Worm (Caenorhabditis elegans) whole organism, mixed stage, embryonic: ENCODE data around the gene tsp-6.

Source experiments
- M03D4.4 ChIP-seq: sonication (generic microtip); optimal IDR thresholded peaks from 2 replicates; lab custom pipeline; 2017; ENCODE audit warnings: mild to moderate bottlenecking, missing genetic modification characterization, missing compliant biosample characterization
- blmp-1 ChIP-seq: fragments of 150-350 bp; optimal IDR thresholded peaks from 2 replicates; lab custom pipeline; 2014; ENCODE audit warnings: missing biosample characterization, missing genetic modification characterization
- ceh-43 ChIP-seq: fragments of 200-800 bp; sonication (Bioruptor generic); optimal IDR thresholded peaks from 2 replicates; lab custom pipeline; 2018; ENCODE audit warnings: mild to moderate bottlenecking, missing genetic modification characterization, moderate library complexity, missing compliant biosample characterization
- ces-1 ChIP-seq: fragments of 150-350 bp; optimal IDR thresholded peaks from 2 replicates; lab custom pipeline; 2014; ENCODE audit warnings: missing biosample characterization, missing genetic modification reagents, missing genetic modification characterization
- cnd-1 ChIP-seq: fragments of 200-800 bp; sonication (Bioruptor generic); optimal IDR thresholded peaks from 2 replicates; lab custom pipeline; 2018; ENCODE audit warnings: mild to moderate bottlenecking, missing genetic modification characterization, missing compliant biosample characterization
- drap-1 ChIP-seq: fragments of 200-800 bp; sonication (Bioruptor generic); optimal IDR thresholded peaks from 3 replicates; lab custom pipeline; 2018; ENCODE audit warnings: mild to moderate bottlenecking, missing genetic modification characterization, missing compliant biosample characterization
- elt-1 ChIP-seq: sonication (generic microtip); optimal IDR thresholded peaks from 2 replicates; lab custom pipeline; 2017; ENCODE audit warnings: missing genetic modification characterization, mild to moderate bottlenecking, missing compliant biosample characterization, antibody characterized with exemption, moderate library complexity, borderline replicate concordance; ENCODE audit not compliant: insufficient read depth
- elt-3 ChIP-seq: fragments of 150-350 bp; optimal IDR thresholded peaks from 2 replicates; lab custom pipeline; 2014; ENCODE audit warnings: missing biosample characterization, missing genetic modification characterization
- flh-1 ChIP-seq: fragments of 200-800 bp; sonication (Bioruptor generic); optimal IDR thresholded peaks from 2 replicates; lab custom pipeline; 2018; ENCODE audit warnings: mild to moderate bottlenecking, missing genetic modification characterization, moderate library complexity, missing compliant biosample characterization
- ham-2 ChIP-seq: fragments of 200-800 bp; sonication (Bioruptor generic); optimal IDR thresholded peaks from 2 replicates; lab custom pipeline; 2018; ENCODE audit warnings: mild to moderate bottlenecking, missing genetic modification characterization, missing compliant biosample characterization
- lin-13 ChIP-seq: fragments of 150-350 bp; optimal IDR thresholded peaks from 2 replicates; lab custom pipeline; 2014; ENCODE audit warnings: missing biosample characterization, missing genetic modification characterization
- lin-32 ChIP-seq: fragments of 200-800 bp; sonication (Bioruptor generic); optimal IDR thresholded peaks from 2 replicates; lab custom pipeline; 2018; ENCODE audit warnings: mild to moderate bottlenecking, missing genetic modification characterization, missing compliant biosample characterization
- lsy-2 ChIP-seq: fragments of 150-350 bp; optimal IDR thresholded peaks from 2 replicates; lab custom pipeline; 2014; ENCODE audit warnings: missing biosample characterization, missing genetic modification characterization
- mab-5 ChIP-seq: fragments of 150-350 bp; optimal IDR thresholded peaks from 2 replicates; lab custom pipeline; 2014; ENCODE audit warnings: missing biosample characterization, missing genetic modification characterization
- mep-1 ChIP-seq: fragments of 150-350 bp; optimal IDR thresholded peaks from 2 replicates; lab custom pipeline; 2017; ENCODE audit warnings: missing biosample characterization, missing genetic modification reagents, missing genetic modification characterization, inconsistent platforms
- mls-2 ChIP-seq: sonication (generic microtip); optimal IDR thresholded peaks from 2 replicates; lab custom pipeline; 2016; ENCODE audit warnings: mild to moderate bottlenecking, missing genetic modification characterization, moderate library complexity, missing compliant biosample characterization
- nhr-12 ChIP-seq: fragments of 150-350 bp; optimal IDR thresholded peaks from 2 replicates; lab custom pipeline; 2014; ENCODE audit warnings: missing biosample characterization, missing genetic modification characterization
- nhr-2 ChIP-seq: fragments of 150-350 bp; optimal IDR thresholded peaks from 2 replicates; lab custom pipeline; 2014; ENCODE audit warnings: missing biosample characterization, missing genetic modification characterization
- nhr-28 ChIP-seq: fragments of 150-350 bp; optimal IDR thresholded peaks from 2 replicates; lab custom pipeline; 2014; ENCODE audit warnings: missing biosample characterization, missing genetic modification characterization
- snpc-4 ChIP-seq: fragments of 150-350 bp; optimal IDR thresholded peaks from 2 replicates; lab custom pipeline; 2014; ENCODE audit warnings: missing biosample characterization, missing genetic modification characterization
- sptf-1 ChIP-seq: sonication (generic microtip); optimal IDR thresholded peaks from 2 replicates; lab custom pipeline; 2017; ENCODE audit warnings: mild to moderate bottlenecking, missing genetic modification characterization, moderate library complexity, missing compliant biosample characterization
- unc-120 ChIP-seq: sonication (generic microtip); optimal IDR thresholded peaks from 2 replicates; lab custom pipeline; 2017; ENCODE audit warnings: missing genetic modification characterization, missing compliant biosample characterization; ENCODE audit not compliant: poor library complexity, severe bottlenecking
- unc-39 ChIP-seq: fragments of 150-350 bp; optimal IDR thresholded peaks from 2 replicates; lab custom pipeline; 2014; ENCODE audit warnings: missing biosample characterization, missing genetic modification characterization
- unc-62 ChIP-seq: fragments of 150-350 bp; optimal IDR thresholded peaks from 2 replicates; lab custom pipeline; 2014; ENCODE audit warnings: missing biosample characterization, missing genetic modification reagents, missing genetic modification characterization
- zip-8 ChIP-seq: fragments of 150-350 bp; optimal IDR thresholded peaks from 2 replicates; lab custom pipeline; 2014; ENCODE audit warnings: missing biosample characterization, missing genetic modification characterization
- ztf-11 ChIP-seq: fragments of 150-350 bp; optimal IDR thresholded peaks from 2 replicates; lab custom pipeline; 2014; ENCODE audit warnings: missing biosample characterization, missing genetic modification characterization

tsp-6 gene

DNA sequence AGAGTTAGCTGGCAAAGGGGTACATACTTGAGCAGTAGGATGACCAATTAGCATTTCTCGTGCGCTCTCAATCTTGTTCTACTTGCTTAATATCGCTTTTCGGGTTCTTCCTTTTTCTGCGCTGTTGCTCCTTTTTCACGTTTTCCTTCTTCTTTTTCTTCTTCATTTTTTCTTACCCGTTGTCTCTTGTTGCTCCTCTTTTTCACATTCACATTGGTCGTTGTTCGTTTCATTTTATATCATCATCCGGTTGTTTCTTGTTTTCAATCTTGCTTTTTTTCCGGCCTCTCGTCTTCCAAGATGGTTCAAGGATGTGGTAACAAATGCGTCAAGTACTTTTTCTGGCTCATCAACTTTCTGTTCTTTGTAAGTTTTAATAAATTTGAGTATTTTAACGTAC lies at the start of gene tsp-6:
TSS of gene tsp-6 (plus strand) at position 301 of the 400 bp plus-strand sequence.
- TF ChIP-seq unc-120 (tag; lab: Kevin White, UChicago) (no peak), unc-39 (no peak), nhr-12 (tag; lab: Kevin White, UChicago) (no peak), mab-5 (tag; lab: Kevin White, UChicago) (no peak), lin-32 (GFP tag; lab: Kevin White, UChicago) (no peak), lsy-2 (no peak), ham-2 (GFP tag; lab: Kevin White, UChicago) (no peak), cnd-1 (tag; lab: Kevin White, UChicago) (no peak), blmp-1 (tag; lab: Kevin White, UChicago) (no peak), drap-1 (GFP tag; lab: Kevin White, UChicago) (no peak)

DNA sequence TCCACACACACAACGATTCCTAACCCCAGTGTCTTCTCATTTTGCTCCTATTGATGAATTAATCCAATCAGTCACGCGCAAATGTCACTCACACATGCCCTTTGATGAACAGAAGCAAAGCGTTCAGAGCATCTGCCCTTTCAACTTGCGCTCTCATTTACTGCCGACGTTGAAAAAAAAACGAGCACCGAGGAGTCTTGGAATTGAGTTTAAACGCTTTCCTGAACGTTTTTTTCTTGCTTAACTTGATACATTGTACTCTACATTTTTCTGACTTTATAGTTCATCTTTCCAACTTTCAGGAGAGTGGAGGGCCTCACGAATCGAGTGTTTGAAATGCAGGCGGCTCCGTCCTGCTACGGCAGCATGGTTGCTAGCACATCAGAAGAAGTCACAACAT lies 48.5 kb upstream of the tsp-6 start, which contains the start of gene cgef-1:
TSS of gene cgef-1 (plus strand) at position 301 of the 400 bp plus-strand sequence.
- TF ChIP-seq ces-1 (GFP tag; lab: Kevin White, UChicago) (peak; percentile 75), nhr-28 (tag; lab: Kevin White, UChicago) (no peak)

DNA sequence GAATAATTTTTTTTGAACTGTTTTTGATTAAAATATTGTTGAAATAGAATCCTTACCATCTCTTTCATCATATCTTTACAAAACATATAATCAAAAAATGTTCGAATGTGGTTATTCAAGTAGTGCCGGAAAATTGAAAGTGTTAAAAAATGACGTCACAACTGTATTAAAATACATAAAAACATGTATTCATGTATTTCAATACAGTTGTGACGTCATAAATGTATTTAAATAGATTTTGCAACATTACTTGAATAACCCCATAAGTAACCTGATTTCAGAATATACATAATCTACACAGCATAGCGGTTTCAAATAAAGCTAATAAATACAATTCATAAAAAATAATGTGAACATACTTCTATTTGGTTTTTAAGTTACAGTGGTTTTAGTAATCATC lies 43.3 kb upstream of the tsp-6 start:
- no peak for TF ChIP-seq mep-1 (tag; lab: Kevin White, UChicago)
- peak; percentile 96 for TF ChIP-seq zip-8 (tag; lab: Kevin White, UChicago)

DNA sequence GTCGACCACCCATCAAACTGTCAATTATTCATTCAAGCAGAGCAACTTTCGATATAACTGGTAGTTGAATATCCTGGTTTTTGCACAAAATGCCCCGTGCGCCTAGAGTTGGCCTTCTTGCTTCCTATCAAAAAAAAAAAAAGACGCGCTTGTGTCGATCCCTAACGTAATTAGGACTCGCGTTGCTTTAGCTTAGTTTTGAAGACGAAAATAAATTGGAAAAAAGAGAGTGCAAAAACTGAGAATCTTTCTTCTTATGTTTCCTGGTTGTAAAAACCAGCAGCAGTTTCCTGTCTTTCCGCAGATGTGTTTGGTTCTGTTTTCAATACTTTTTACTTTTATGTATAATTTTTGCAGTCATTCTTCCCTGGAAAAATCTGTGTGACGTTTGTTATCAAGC lies 42.3 kb upstream of the tsp-6 start:
- no peak for TF ChIP-seq M03D4.4
- TF ChIP-seq ces-1 (GFP tag; lab: Kevin White, UChicago): peak; percentile 66

DNA sequence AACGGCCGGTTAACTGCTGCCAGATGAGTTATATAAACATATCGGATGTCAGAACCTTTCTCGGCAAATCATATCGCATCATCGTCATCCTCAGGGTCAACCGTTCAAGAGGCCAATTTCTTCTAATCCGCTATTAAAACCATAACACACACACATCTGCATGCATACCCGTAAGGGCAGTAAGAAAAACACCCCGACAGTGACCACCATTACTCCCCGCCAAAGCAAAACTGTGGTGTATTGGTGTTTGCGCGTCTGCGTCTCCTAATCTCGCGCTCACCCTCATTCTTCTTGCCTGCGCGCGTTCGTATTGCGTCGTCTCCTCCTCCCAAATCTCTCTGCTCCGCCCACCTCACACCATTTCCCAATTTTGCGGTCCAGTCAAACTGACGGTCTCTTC lies 26.7 kb upstream of the tsp-6 start:
- no peak for TF ChIP-seq flh-1
- peak; percentile 30 for TF ChIP-seq elt-1
- TF ChIP-seq nhr-2: peak; percentile 97
- TF ChIP-seq elt-3 (tag; lab: Kevin White, UChicago): no peak
- no peak for TF ChIP-seq blmp-1 (tag; lab: Kevin White, UChicago)
- peak; percentile 27 for TF ChIP-seq M03D4.4
- TF ChIP-seq mls-2 (tag; lab: Kevin White, UChicago): peak; percentile 31
- peak; percentile 17 for TF ChIP-seq ceh-43
- peak; percentile 22 for TF ChIP-seq cnd-1 (tag; lab: Kevin White, UChicago)
- TF ChIP-seq sptf-1 (tag; lab: Kevin White, UChicago): no peak
- no peak for TF ChIP-seq ztf-11 (tag; lab: Kevin White, UChicago)
- no peak for TF ChIP-seq ces-1 (GFP tag; lab: Kevin White, UChicago)
- TF ChIP-seq mab-5 (tag; lab: Kevin White, UChicago): no peak
- peak; percentile 29 for TF ChIP-seq unc-62 (GFP tag; lab: Kevin White, UChicago)

DNA sequence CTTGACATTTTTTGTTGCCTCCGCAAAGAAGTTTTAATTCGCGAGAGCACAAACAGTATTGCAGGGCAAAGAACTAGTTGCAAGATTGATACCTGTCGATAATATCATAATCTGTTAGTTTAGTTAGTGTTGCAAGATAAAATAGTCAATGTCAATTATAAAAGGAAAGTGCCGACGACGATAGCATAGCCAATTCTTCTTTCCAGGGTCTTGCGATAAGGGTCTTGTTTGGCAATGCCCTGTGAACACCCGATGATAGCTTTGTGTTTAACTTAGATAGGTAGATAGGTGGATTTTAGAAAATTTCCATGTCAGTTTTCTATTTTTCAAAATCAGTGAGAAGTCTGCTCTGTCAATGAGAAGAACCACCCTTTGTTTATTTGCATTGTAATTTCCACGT lies 25.9 kb upstream of the tsp-6 start:
- TF ChIP-seq nhr-28 (tag; lab: Kevin White, UChicago) (no peak), lin-13 (tag; lab: Kevin White, UChicago) (no peak), snpc-4 (tag; lab: Kevin White, UChicago) (no peak), M03D4.4 (no peak), drap-1 (GFP tag; lab: Kevin White, UChicago) (no peak), ham-2 (GFP tag; lab: Kevin White, UChicago) (no peak)

DNA sequence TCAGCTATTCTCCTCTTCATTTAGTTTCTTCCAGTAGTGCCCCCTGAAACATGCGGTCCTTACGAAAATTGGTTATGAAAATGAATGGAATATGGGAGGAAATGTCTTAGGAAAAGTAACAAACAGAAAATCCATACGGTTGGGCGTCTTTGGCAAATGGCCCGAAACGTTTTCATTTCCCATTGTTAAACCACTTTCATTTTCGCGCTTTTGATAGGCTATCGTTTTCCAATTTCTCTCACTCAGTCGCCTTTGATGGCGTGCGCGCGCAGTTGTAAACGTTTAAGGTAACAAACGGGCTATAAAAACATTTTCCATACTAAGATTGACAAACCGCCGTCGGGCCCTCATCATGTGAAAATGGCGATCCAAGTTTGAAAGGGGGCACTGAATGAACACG lies 25.2 kb upstream of the tsp-6 start:
- TF ChIP-seq ces-1 (GFP tag; lab: Kevin White, UChicago) (no peak), drap-1 (GFP tag; lab: Kevin White, UChicago) (no peak), nhr-2 (no peak), blmp-1 (tag; lab: Kevin White, UChicago) (peak; percentile 18)
- TF ChIP-seq, all 35 proteins: peak for 1
